Fruit fly (Drosophila melanogaster) whole organism, prepupa: Measurements from ENCODE around the gene CG42784.

ENCODE experiments used
- Blimp-1 ChIP-seq: fragments of 200-800 bp; sonication (Bioruptor generic); optimal IDR thresholded peaks from 3 replicates; lab custom pipeline; 2017; ENCODE audit warnings: missing biosample characterization, missing genetic modification characterization, mild to moderate bottlenecking, moderate library complexity, missing genetic modification reagents
- CG10669 ChIP-seq: fragments of 200-800 bp; sonication (Bioruptor generic); optimal IDR thresholded peaks from 3 replicates; lab custom pipeline; 2018; ENCODE audit warnings: missing biosample characterization, mild to moderate bottlenecking, missing genetic modification characterization, moderate library complexity
- CG11762 ChIP-seq: fragments of 200-800 bp; sonication (Bioruptor generic); optimal IDR thresholded peaks from 3 replicates; lab custom pipeline; 2016; ENCODE audit warnings: missing biosample characterization, missing genetic modification characterization; ENCODE audit not compliant: insufficient read depth
- CG15336 ChIP-seq: fragments of 200-800 bp; sonication (Bioruptor generic); IDR thresholded peaks from 2 replicates; pipeline ENCODE4 v1.3.6; 2022; ENCODE audit warnings: missing biosample characterization, missing genetic modification characterization
- CG1621 ChIP-seq: fragments of 200-800 bp; sonication (Bioruptor generic); optimal IDR thresholded peaks from 3 replicates; lab custom pipeline; 2018; ENCODE audit warnings: missing biosample characterization, mild to moderate bottlenecking, missing genetic modification characterization
- CG34406 ChIP-seq: fragments of 200-800 bp; sonication (Bioruptor generic); optimal IDR thresholded peaks from 3 replicates; lab custom pipeline; 2016; ENCODE audit warnings: missing biosample characterization, missing genetic modification characterization
- CG3919 ChIP-seq: fragments of 200-800 bp; sonication (Bioruptor generic); optimal IDR thresholded peaks from 3 replicates; lab custom pipeline; 2016; ENCODE audit warnings: missing biosample characterization, missing genetic modification characterization
- CG6808 ChIP-seq: fragments of 200-800 bp; sonication (Bioruptor generic); optimal IDR thresholded peaks from 3 replicates; lab custom pipeline; 2017; ENCODE audit warnings: missing biosample characterization, missing genetic modification characterization, mild to moderate bottlenecking, moderate library complexity, missing genetic modification reagents
- CG7368 ChIP-seq: fragments of 200-800 bp; sonication (Bioruptor generic); optimal IDR thresholded peaks from 3 replicates; lab custom pipeline; 2016; ENCODE audit warnings: missing biosample characterization, missing genetic modification characterization
- CG8119 ChIP-seq: fragments of 200-800 bp; sonication (Bioruptor generic); IDR thresholded peaks from 3 replicates; pipeline ENCODE4 v1.3.6; 2022; ENCODE audit warnings: missing biosample characterization, missing genetic modification characterization
- CG8319 ChIP-seq: fragments of 200-800 bp; sonication (Bioruptor generic); optimal IDR thresholded peaks from 3 replicates; lab custom pipeline; 2016; ENCODE audit warnings: missing biosample characterization, missing genetic modification characterization
- Eip75B ChIP-seq: fragments of 200-800 bp; sonication (Bioruptor generic); optimal IDR thresholded peaks from 3 replicates; lab custom pipeline; 2016; ENCODE audit warnings: missing biosample characterization, missing genetic modification characterization
- Gug ChIP-seq: fragments of 200-800 bp; sonication (Bioruptor generic); IDR thresholded peaks from 2 replicates; pipeline ENCODE4 v1.3.6; 2022; ENCODE audit warnings: missing biosample characterization, missing genetic modification characterization
- OdsH ChIP-seq: fragments of 200-800 bp; sonication (Bioruptor generic); optimal IDR thresholded peaks from 3 replicates; lab custom pipeline; 2016; ENCODE audit warnings: missing biosample characterization, missing genetic modification characterization
- Smox ChIP-seq: fragments of 200-800 bp; sonication (Bioruptor generic); optimal IDR thresholded peaks from 3 replicates; lab custom pipeline; 2016; ENCODE audit warnings: missing biosample characterization, missing genetic modification characterization
- Sox102F ChIP-seq: fragments of 200-800 bp; sonication (Bioruptor generic); optimal IDR thresholded peaks from 2 replicates; lab custom pipeline; 2016; ENCODE audit warnings: missing biosample characterization, mild to moderate bottlenecking, missing genetic modification characterization
- dac ChIP-seq: fragments of 200-800 bp; sonication (Bioruptor generic); optimal IDR thresholded peaks from 2 replicates; lab custom pipeline; 2017; ENCODE audit warnings: missing biosample characterization, mild to moderate bottlenecking, missing genetic modification characterization
- esn ChIP-seq: fragments of 200-800 bp; sonication (Bioruptor generic); optimal IDR thresholded peaks from 2 replicates; lab custom pipeline; 2016; ENCODE audit warnings: missing biosample characterization, mild to moderate bottlenecking, missing genetic modification characterization, moderate library complexity
- fd59A ChIP-seq: fragments of 200-800 bp; sonication (Bioruptor generic); optimal IDR thresholded peaks from 2 replicates; lab custom pipeline; 2017; ENCODE audit warnings: missing biosample characterization, mild to moderate bottlenecking, missing genetic modification characterization, missing genetic modification reagents
- vri ChIP-seq: fragments of 200-800 bp; sonication (Bioruptor generic); optimal IDR thresholded peaks from 3 replicates; lab custom pipeline; 2016; ENCODE audit warnings: missing biosample characterization, mild to moderate bottlenecking, missing genetic modification characterization

The CG42784 gene

DNA sequence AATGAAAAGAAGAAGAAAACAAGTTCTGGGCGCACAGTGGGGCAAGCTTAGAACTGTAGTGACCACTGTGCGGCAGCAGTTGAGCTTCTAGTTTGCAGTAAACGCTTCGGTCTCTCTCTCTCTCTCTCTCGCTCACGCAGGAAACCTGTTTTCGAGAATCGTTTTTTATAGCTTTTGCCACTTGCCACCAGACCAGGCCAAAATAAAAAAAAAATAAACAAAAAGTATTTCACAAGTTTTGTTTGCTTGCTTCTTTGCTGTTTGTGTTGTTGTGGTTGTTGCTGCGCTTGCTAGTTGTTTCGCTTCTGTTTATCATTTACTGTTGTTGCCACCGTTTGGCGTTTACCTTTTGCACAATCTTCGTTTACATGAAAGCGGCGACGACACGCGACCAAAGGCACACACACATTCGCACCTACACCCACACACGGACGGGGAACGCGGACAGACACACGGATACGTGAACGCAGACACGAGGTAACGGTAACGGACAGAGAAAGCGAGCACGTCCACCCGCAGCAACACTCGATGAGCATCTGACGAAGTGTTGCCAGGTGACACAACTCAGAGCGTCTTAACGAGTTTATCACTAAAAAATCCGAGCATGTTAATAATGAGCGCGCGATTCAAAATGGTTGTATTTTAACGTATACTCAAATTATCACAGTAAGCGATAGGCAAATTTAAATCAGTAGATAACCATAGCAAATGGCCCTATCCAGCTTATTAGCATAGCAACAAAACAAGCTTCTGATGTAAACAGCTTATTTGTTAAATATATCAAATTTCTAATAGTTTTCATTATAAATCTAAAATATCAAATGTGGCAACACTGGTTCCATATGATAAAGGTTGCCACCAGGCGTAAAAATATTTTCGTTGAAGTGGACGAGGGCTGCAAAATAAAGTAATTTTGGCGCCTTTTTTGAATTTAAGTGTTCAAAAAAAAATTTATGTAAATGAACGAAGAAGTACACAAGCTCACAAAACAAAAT lies 133.9 kb downstream of the CG42784 start, which contains the start of gene B4 (continued):
- TF ChIP-seq Smox (GFP tag; lab: Kevin White, UChicago) (no peak), CG15336 (peak; percentile 49; the same call in 1 of the 2 replicates), CG1621 (tag; lab: Kevin White, UChicago) (peak; percentile 49), vri (GFP tag; lab: Kevin White, UChicago) (peak; percentile 22), Blimp-1 (peak; percentile 8), Eip75B (GFP tag; lab: Kevin White, UChicago) (no peak), CG6808 (GFP tag; lab: Kevin White, UChicago) (peak; percentile 55), CG10669 (peak; percentile 39), OdsH (GFP tag; lab: Kevin White, UChicago) (no peak), Gug (GFP tag; lab: Robert Waterston, UW) (peak; percentile 8; the same call in 1 of the 2 replicates), fd59A (GFP tag; lab: Kevin White, UChicago) (peak; percentile 18), CG34406 (GFP tag; lab: Kevin White, UChicago) (no peak), Sox102F (GFP tag; lab: Kevin White, UChicago) (no peak), CG8119 (GFP tag; lab: Robert Waterston, UW) (peak; percentile 71), CG7368 (GFP tag; lab: Kevin White, UChicago) (peak; percentile 26), CG3919 (GFP tag; lab: Kevin White, UChicago) (peak; percentile 37), dac (GFP tag; lab: Kevin White, UChicago) (no peak), CG11762 (GFP tag; lab: Kevin White, UChicago) (no peak), CG8319 (GFP tag; lab: Kevin White, UChicago) (no peak), esn (GFP tag; lab: Kevin White, UChicago) (peak; percentile 10)
